Worm (Caenorhabditis elegans) whole organism, late embryonic: ENCODE data around the gene Y16B4A.2.

Experiments
- lim-6 ChIP-seq: sonication (generic microtip); optimal IDR thresholded peaks from 2 replicates; lab custom pipeline; 2016; ENCODE audit warnings: missing genetic modification characterization, missing compliant biosample characterization
- nhr-232 ChIP-seq: sonication (generic microtip); optimal IDR thresholded peaks from 2 replicates; lab custom pipeline; 2016; ENCODE audit warnings: missing genetic modification characterization, missing compliant biosample characterization
- sox-2 ChIP-seq: fragments of 200-800 bp; sonication (Bioruptor generic); IDR thresholded peaks from 2 replicates; pipeline ENCODE4 v1.3.6; 2022; ENCODE audit warnings: missing genetic modification reagents, missing genetic modification characterization, missing compliant biosample characterization

DNA sequence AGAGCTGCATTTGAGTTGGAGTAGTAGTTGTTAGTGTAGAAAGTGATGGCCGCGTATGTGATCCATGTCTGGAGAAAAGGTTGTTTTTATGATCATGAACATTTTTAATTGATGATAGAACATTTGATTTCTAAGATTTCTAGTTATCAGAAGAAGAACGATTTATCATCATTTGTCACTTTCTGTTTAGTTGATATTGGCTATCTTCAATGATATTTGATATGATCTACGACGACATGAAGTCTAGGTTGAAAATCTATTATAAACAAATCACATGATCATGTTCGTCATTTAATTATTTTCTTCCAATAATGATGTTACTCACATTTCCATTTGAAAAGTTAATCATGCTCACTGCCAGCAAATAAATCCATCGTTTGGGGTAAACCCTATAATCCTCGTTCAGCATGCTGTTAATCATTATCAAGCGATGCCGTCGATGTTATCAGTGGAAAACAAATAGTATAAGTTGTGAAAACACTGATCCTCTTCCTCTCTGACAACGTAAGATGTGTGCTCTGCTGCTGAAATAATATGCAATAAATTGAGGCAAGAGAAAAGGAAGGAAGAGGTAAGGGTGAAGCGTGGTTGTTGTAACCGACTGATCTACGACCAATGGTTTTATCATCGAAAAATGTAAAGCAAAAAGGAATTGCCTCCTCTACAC, 34.6 kb downstream of the Y16B4A.2 start:
- TF ChIP-seq nhr-232 (tag; lab: Kevin White, UChicago) (no peak), lim-6 (tag; lab: Kevin White, UChicago) (no peak), sox-2 (GFP tag; lab: Robert Waterston, UW) (no peak)
